Worm (Caenorhabditis elegans) whole organism, early embryonic: ENCODE measurements around the gene F52C12.2.
A peak's percentile ranks its signal among the peaks of the same experiment; 100 is the strongest.

Source experiments
- B0310.2 ChIP-seq: sonication (generic microtip); optimal IDR thresholded peaks from 2 replicates; lab custom pipeline; 2016; ENCODE audit warnings: mild to moderate bottlenecking, missing genetic modification characterization, missing compliant biosample characterization
- F13C5.2 ChIP-seq: sonication (generic microtip); optimal IDR thresholded peaks from 2 replicates; lab custom pipeline; 2017; ENCODE audit warnings: mild to moderate bottlenecking, missing genetic modification characterization, inconsistent platforms, missing compliant biosample characterization
- aly-1 ChIP-seq: sonication (generic microtip); optimal IDR thresholded peaks from 2 replicates; lab custom pipeline; 2016; ENCODE audit warnings: missing genetic modification characterization, missing compliant biosample characterization
- ama-1 ChIP-seq: fragments of 150-350 bp; optimal IDR thresholded peaks from 2 replicates; lab custom pipeline; 2014
- ceh-13 ChIP-seq: fragments of 200-800 bp; sonication (Bioruptor generic); optimal IDR thresholded peaks from 2 replicates; lab custom pipeline; 2018; ENCODE audit warnings: mild to moderate bottlenecking, missing genetic modification characterization, missing compliant biosample characterization
- ceh-36 ChIP-seq: sonication (generic microtip); optimal IDR thresholded peaks from 2 replicates; lab custom pipeline; 2016; ENCODE audit warnings: missing genetic modification characterization, inconsistent platforms, missing compliant biosample characterization
- ets-7 ChIP-seq: sonication (generic microtip); optimal IDR thresholded peaks from 2 replicates; lab custom pipeline; 2016; ENCODE audit warnings: missing genotype, missing genetic modification characterization, missing compliant biosample characterization
- flt-1 ChIP-seq: fragments of 200-800 bp; sonication (Bioruptor generic); IDR thresholded peaks from 2 replicates; pipeline ENCODE4 v1.3.6; 2022; ENCODE audit warnings: missing genetic modification characterization, missing compliant biosample characterization
- hmbx-1 ChIP-seq: sonication (generic microtip); optimal IDR thresholded peaks from 2 replicates; lab custom pipeline; 2016; ENCODE audit warnings: mild to moderate bottlenecking, missing genetic modification characterization, missing compliant biosample characterization
- hmg-4 ChIP-seq: fragments of 200-800 bp; sonication (Bioruptor generic); optimal IDR thresholded peaks from 2 replicates; lab custom pipeline; 2018; ENCODE audit warnings: mild to moderate bottlenecking, missing genetic modification characterization, missing compliant biosample characterization
- hnd-1 ChIP-seq: sonication (generic microtip); optimal IDR thresholded peaks from 2 replicates; lab custom pipeline; 2016; ENCODE audit warnings: missing genetic modification characterization, missing compliant biosample characterization
- pes-1 ChIP-seq: fragments of 200-800 bp; sonication (Bioruptor generic); IDR thresholded peaks from 2 replicates; pipeline ENCODE4 v1.3.6; 2022; ENCODE audit warnings: missing genetic modification reagents, missing genetic modification characterization, missing compliant biosample characterization
- scrt-1 ChIP-seq: fragments of 200-800 bp; sonication (Bioruptor generic); IDR thresholded peaks from 2 replicates; pipeline ENCODE4 v1.3.6; 2022; ENCODE audit warnings: missing genetic modification characterization, missing compliant biosample characterization
- sea-1 ChIP-seq: fragments of 200-800 bp; sonication (Bioruptor generic); conservative IDR thresholded peaks from 2 replicates; pipeline ENCODE4 v1.3.6; 2022; ENCODE audit warnings: missing genetic modification characterization, missing compliant biosample characterization
- tbx-11 ChIP-seq: fragments of 200-800 bp; sonication (Bioruptor generic); IDR thresholded peaks from 2 replicates; pipeline ENCODE4 v1.3.6; 2022; ENCODE audit warnings: missing genetic modification characterization, missing compliant biosample characterization
- tbx-37 ChIP-seq: fragments of 200-800 bp; sonication (Bioruptor generic); conservative IDR thresholded peaks from 2 replicates; pipeline ENCODE4 v1.3.6; 2022; ENCODE audit warnings: missing genetic modification reagents, missing genetic modification characterization, missing compliant biosample characterization
- tra-4 ChIP-seq: sonication (generic microtip); optimal IDR thresholded peaks from 2 replicates; lab custom pipeline; 2017; ENCODE audit warnings: missing genetic modification characterization, missing compliant biosample characterization

F52C12.2 gene

ce11 chrIV:1914900-1915299 lies 38.5 kb upstream of the F52C12.2 start:
- TF ChIP-seq ceh-13 (GFP tag; lab: Kevin White, UChicago) = no peak
- TF ChIP-seq tbx-11 (GFP tag; lab: Robert Waterston, UW) = no peak
- TF ChIP-seq ets-7 (tag; lab: Kevin White, UChicago) = no peak

- 0 out of 2 replicates have a peak, but pooled peaks have one; percentile 10 for TF ChIP-seq tbx-37 (GFP tag; lab: Robert Waterston, UW)
- TF ChIP-seq hmg-4 = no peak
- TF ChIP-seq tbx-11 (GFP tag; lab: Robert Waterston, UW) = 0 out of 2 replicates have a peak, but pooled peaks have one; percentile 53
These were observed 37.8 kb upstream of the F52C12.2 start for ce11 chrIV:1915549-1915948.

ce11 chrIV:1916247-1916646 lies 37.1 kb upstream of the F52C12.2 start:
- no peak for TF ChIP-seq tra-4
- no peak for TF ChIP-seq pes-1 (GFP tag; lab: Robert Waterston, UW)
- peak; percentile 2 for TF ChIP-seq hmg-4

- TF ChIP-seq pes-1 (GFP tag; lab: Robert Waterston, UW) (peak; percentile 41; the same call in 1 of the 2 replicates), ceh-36 (tag; lab: Kevin White, UChicago) (no peak), hnd-1 (tag; lab: Kevin White, UChicago) (no peak), hmg-4 (peak; percentile 10)
These were observed 35.6 kb upstream of the F52C12.2 start, which contains the start of gene elt-6 for ce11 chrIV:1917819-1918218. Gene elt-6 (plus strand): TSS chrIV:1917977.

ce11 chrIV:1920513-1920912 lies 32.9 kb upstream of the F52C12.2 start:
- no peak for TF ChIP-seq hmbx-1 (tag; lab: Kevin White, UChicago)
- peak; percentile 73 for TF ChIP-seq ceh-36 (tag; lab: Kevin White, UChicago)

ce11 chrIV:1923722-1924121 lies 29.7 kb upstream of the F52C12.2 start, which contains the start of gene denn-4:
Gene denn-4 (plus strand): TSS chrIV:1924001.
- TF ChIP-seq ets-7 (tag; lab: Kevin White, UChicago) (no peak), ceh-13 (GFP tag; lab: Kevin White, UChicago) (no peak), hnd-1 (tag; lab: Kevin White, UChicago) (no peak), scrt-1 (GFP tag; lab: Robert Waterston, UW) (no peak), aly-1 (tag; lab: Kevin White, UChicago) (no peak), hmg-4 (no peak), flt-1 (GFP tag; lab: Robert Waterston, UW) (no peak)

ce11 chrIV:1924178-1924577 lies 29.2 kb upstream of the F52C12.2 start:
- TF ChIP-seq hnd-1 (tag; lab: Kevin White, UChicago) = no peak
- TF ChIP-seq tra-4 = no peak
- no peak for TF ChIP-seq flt-1 (GFP tag; lab: Robert Waterston, UW)
- TF ChIP-seq ama-1 (lab: Kevin White, UChicago) = no peak
- no peak for TF ChIP-seq B0310.2 (tag; lab: Kevin White, UChicago)
- no peak for TF ChIP-seq ceh-13 (GFP tag; lab: Kevin White, UChicago)
- TF ChIP-seq pes-1 (GFP tag; lab: Robert Waterston, UW) = no peak

ce11 chrIV:1945200-1945599 lies 8.2 kb upstream of the F52C12.2 start:
- TF ChIP-seq ceh-13 (GFP tag; lab: Kevin White, UChicago) (no peak), aly-1 (tag; lab: Kevin White, UChicago) (no peak), tbx-11 (GFP tag; lab: Robert Waterston, UW) (no peak), scrt-1 (GFP tag; lab: Robert Waterston, UW) (no peak), ceh-36 (tag; lab: Kevin White, UChicago) (no peak)

ce11 chrIV:1947891-1948290 lies 5.5 kb upstream of the F52C12.2 start, which contains the start of gene tsen-54:
Gene tsen-54 (plus strand): TSS chrIV:1948191.
- TF ChIP-seq sea-1 (GFP tag; lab: Robert Waterston, UW) (no peak), pes-1 (GFP tag; lab: Robert Waterston, UW) (no peak), ama-1 (lab: Kevin White, UChicago) (no peak), F13C5.2 (tag; lab: Kevin White, UChicago) (no peak), ceh-13 (GFP tag; lab: Kevin White, UChicago) (no peak), tra-4 (no peak), tbx-11 (GFP tag; lab: Robert Waterston, UW) (no peak), hnd-1 (tag; lab: Kevin White, UChicago) (no peak), tbx-37 (GFP tag; lab: Robert Waterston, UW) (no peak), hmbx-1 (tag; lab: Kevin White, UChicago) (no peak), aly-1 (tag; lab: Kevin White, UChicago) (no peak), hmg-4 (no peak), ets-7 (tag; lab: Kevin White, UChicago) (no peak), flt-1 (GFP tag; lab: Robert Waterston, UW) (no peak)

ce11 chrIV:1949870-1950269 lies 3.5 kb upstream of the F52C12.2 start:
- peak; percentile 91 for TF ChIP-seq ceh-36 (tag; lab: Kevin White, UChicago)
